Worm (Caenorhabditis elegans) whole organism, L4 larva: ENCODE data around the gene txt-13.

Experiments used
- F10B5.3 ChIP-seq: sonication (generic microtip); optimal IDR thresholded peaks from 2 replicates; lab custom pipeline; 2016; ENCODE audit warnings: mild to moderate bottlenecking, missing genetic modification characterization, missing compliant biosample characterization
- F37D6.2 ChIP-seq: sonication (generic microtip); optimal IDR thresholded peaks from 2 replicates; lab custom pipeline; 2016; ENCODE audit warnings: mild to moderate bottlenecking, missing genetic modification characterization, missing compliant biosample characterization
- T26A8.4 ChIP-seq: fragments of 200-800 bp; sonication (Bioruptor generic); IDR thresholded peaks from 2 replicates; pipeline ENCODE4 v1.3.6; 2022; ENCODE audit warnings: missing genetic modification characterization, missing compliant biosample characterization
- Y105C5A.15 ChIP-seq: fragments of 200-800 bp; sonication (Bioruptor generic); IDR thresholded peaks from 2 replicates; pipeline ENCODE4 v1.3.6; 2022; ENCODE audit warnings: missing genetic modification characterization, missing compliant biosample characterization
- Y48G9A.11 ChIP-seq: fragments of 200-800 bp; sonication (Bioruptor generic); IDR thresholded peaks from 2 replicates; pipeline ENCODE4 v1.3.6; 2022; ENCODE audit warnings: missing genetic modification reagents, missing genetic modification characterization, missing compliant biosample characterization
- ZK546.5 ChIP-seq, 2 experiments: sonication (generic microtip); optimal IDR thresholded peaks; 2 replicates each; lab custom pipeline; 2017; ENCODE audit warnings: missing biosample characterization in 2 of 2, missing genetic modification characterization in 2 of 2
- ceh-44 ChIP-seq: fragments of 200-800 bp; sonication (Bioruptor generic); IDR thresholded peaks from 2 replicates; pipeline ENCODE4 v1.3.6; 2022; ENCODE audit warnings: missing genetic modification reagents, missing genetic modification characterization, missing compliant biosample characterization
- ceh-62 ChIP-seq: sonication (generic microtip); optimal IDR thresholded peaks from 2 replicates; lab custom pipeline; 2017; ENCODE audit warnings: missing biosample characterization, missing genetic modification characterization
- ceh-82 ChIP-seq: sonication (generic microtip); optimal IDR thresholded peaks from 2 replicates; lab custom pipeline; 2017; ENCODE audit warnings: missing biosample characterization, missing genetic modification characterization
- cey-2 ChIP-seq: sonication (generic microtip); optimal IDR thresholded peaks from 3 replicates; lab custom pipeline; 2017; ENCODE audit warnings: missing genetic modification characterization, mild to moderate bottlenecking, missing compliant biosample characterization, antibody characterized with exemption, borderline replicate concordance; ENCODE audit not compliant: insufficient read depth
- daf-19 ChIP-seq: fragments of 200-800 bp; sonication (Bioruptor generic); conservative IDR thresholded peaks from 2 replicates; pipeline ENCODE4 v1.3.6; 2022; ENCODE audit warnings: missing genetic modification characterization, missing compliant biosample characterization
- dmd-6 ChIP-seq: fragments of 200-800 bp; sonication (Bioruptor generic); IDR thresholded peaks from 2 replicates; pipeline ENCODE4 v1.3.6; 2022; ENCODE audit warnings: missing genetic modification reagents, missing genetic modification characterization, missing compliant biosample characterization
- dmd-8 ChIP-seq: fragments of 200-800 bp; sonication (Bioruptor generic); IDR thresholded peaks from 2 replicates; pipeline ENCODE4 v1.3.6; 2022; ENCODE audit warnings: missing genetic modification characterization, missing compliant biosample characterization
- dmd-9 ChIP-seq: fragments of 200-800 bp; sonication (Bioruptor generic); IDR thresholded peaks from 2 replicates; pipeline ENCODE4 v1.3.6; 2022; ENCODE audit warnings: missing genetic modification reagents, missing genetic modification characterization, missing compliant biosample characterization
- dve-1 ChIP-seq: sonication (generic microtip); optimal IDR thresholded peaks from 2 replicates; lab custom pipeline; 2017; ENCODE audit warnings: antibody characterized with exemption, mild to moderate bottlenecking, missing genetic modification characterization, missing compliant biosample characterization; ENCODE audit not compliant: insufficient read depth
- egl-43 ChIP-seq: fragments of 200-800 bp; sonication (Bioruptor generic); IDR thresholded peaks from 2 replicates; pipeline ENCODE4 v1.3.6; 2022; ENCODE audit warnings: missing genetic modification reagents, missing genetic modification characterization, missing compliant biosample characterization
- fkh-10 ChIP-seq: fragments of 150-350 bp; optimal IDR thresholded peaks from 2 replicates; lab custom pipeline; 2014; ENCODE audit warnings: missing biosample characterization, missing genetic modification reagents, missing genetic modification characterization
- fos-1 ChIP-seq: fragments of 150-350 bp; optimal IDR thresholded peaks from 2 replicates; lab custom pipeline; 2014; ENCODE audit warnings: missing biosample characterization, missing genetic modification characterization
- hlh-30 ChIP-seq: sonication (generic microtip); optimal IDR thresholded peaks from 2 replicates; lab custom pipeline; 2017; ENCODE audit warnings: antibody characterized with exemption, mild to moderate bottlenecking, missing genetic modification characterization, missing compliant biosample characterization; ENCODE audit not compliant: insufficient read depth
- hmg-1.1 ChIP-seq: fragments of 200-800 bp; sonication (Bioruptor generic); IDR thresholded peaks from 2 replicates; pipeline ENCODE4 v1.3.6; 2022; ENCODE audit warnings: missing genetic modification reagents, missing genetic modification characterization, missing compliant biosample characterization
- lin-15B ChIP-seq: fragments of 150-350 bp; sonication (generic microtip); optimal IDR thresholded peaks from 3 replicates; lab custom pipeline; 2014; ENCODE audit warnings: missing biosample characterization, missing genetic modification characterization
- lin-29 ChIP-seq: fragments of 200-800 bp; sonication (Bioruptor generic); IDR thresholded peaks from 2 replicates; pipeline ENCODE4 v1.3.6; 2022; ENCODE audit warnings: missing genetic modification reagents, missing genetic modification characterization, missing compliant biosample characterization
- lsy-2 ChIP-seq, 2 experiments: fragments of 150-350 bp in 1 of 2; sonication (generic microtip) in 1 of 2; optimal IDR thresholded peaks; 2 replicates each; lab custom pipeline; 2014 to 2017; ENCODE audit warnings: missing biosample characterization in 2 of 2, missing genetic modification characterization in 2 of 2
- mes-2 ChIP-seq: sonication (generic microtip); optimal IDR thresholded peaks from 2 replicates; lab custom pipeline; 2016; ENCODE audit warnings: missing genotype, mild to moderate bottlenecking, missing genetic modification characterization, missing compliant biosample characterization; ENCODE audit not compliant: poor library complexity, severe bottlenecking
- mxl-2 ChIP-seq: fragments of 200-800 bp; sonication (Bioruptor generic); conservative IDR thresholded peaks from 2 replicates; pipeline ENCODE4 v1.3.6; 2022; ENCODE audit warnings: missing genetic modification reagents, missing genetic modification characterization, missing compliant biosample characterization
- mxl-3 ChIP-seq: fragments of 200-800 bp; sonication (Bioruptor generic); optimal IDR thresholded peaks from 2 replicates; lab custom pipeline; 2018; ENCODE audit warnings: mild to moderate bottlenecking, missing genetic modification characterization, missing compliant biosample characterization
- nhr-11 ChIP-seq: fragments of 150-350 bp; optimal IDR thresholded peaks from 2 replicates; lab custom pipeline; 2014; ENCODE audit warnings: missing biosample characterization, missing genetic modification characterization
- nhr-111 ChIP-seq: fragments of 200-800 bp; sonication (Bioruptor generic); optimal IDR thresholded peaks from 2 replicates; lab custom pipeline; 2018; ENCODE audit warnings: mild to moderate bottlenecking, missing genetic modification characterization, missing compliant biosample characterization
- nhr-237 ChIP-seq: sonication (generic microtip); optimal IDR thresholded peaks from 2 replicates; lab custom pipeline; 2017; ENCODE audit warnings: missing biosample characterization, missing genetic modification characterization
- nhr-42 ChIP-seq: fragments of 200-800 bp; sonication (Bioruptor generic); IDR thresholded peaks from 2 replicates; pipeline ENCODE4 v1.3.6; 2022; ENCODE audit warnings: missing genetic modification characterization, missing compliant biosample characterization
- nhr-6 ChIP-seq: fragments of 150-350 bp; optimal IDR thresholded peaks from 2 replicates; lab custom pipeline; 2014; ENCODE audit warnings: missing biosample characterization, missing genetic modification characterization
- nhr-77 ChIP-seq: fragments of 150-350 bp; optimal IDR thresholded peaks from 2 replicates; lab custom pipeline; 2014; ENCODE audit warnings: missing biosample characterization, missing genetic modification characterization
- pha-4 ChIP-seq, 2 experiments: fragments of 150-350 bp in 1 of 2; fragments of 200-800 bp in 1 of 2; sonication (Bioruptor generic) in 1 of 2; IDR thresholded peaks in 1 of 2; optimal IDR thresholded peaks in 1 of 2; 2 replicates each; pipeline versions ENCODE4 v1.3.6 to Lab custom; 2014 to 2022; ENCODE audit warnings: missing genetic modification characterization in 2 of 2, missing genetic modification reagents in 2 of 2, missing biosample characterization in 1 of 2, missing compliant biosample characterization in 1 of 2
- php-3 ChIP-seq: fragments of 200-800 bp; sonication (Bioruptor generic); IDR thresholded peaks from 2 replicates; pipeline ENCODE4 v1.3.6; 2022; ENCODE audit warnings: missing genetic modification reagents, missing genetic modification characterization, missing compliant biosample characterization
- pqm-1 ChIP-seq: sonication (generic microtip); optimal IDR thresholded peaks from 2 replicates; lab custom pipeline; 2017; ENCODE audit warnings: missing biosample characterization, missing genetic modification characterization
- saeg-2 ChIP-seq: fragments of 200-800 bp; sonication (Bioruptor generic); IDR thresholded peaks from 2 replicates; pipeline ENCODE4 v1.3.6; 2022; ENCODE audit warnings: missing genetic modification reagents, missing genetic modification characterization, missing compliant biosample characterization
- skn-1 ChIP-seq: fragments of 150-350 bp; optimal IDR thresholded peaks from 2 replicates; lab custom pipeline; 2014; ENCODE audit warnings: missing biosample characterization, missing genetic modification characterization
- snpc-1.2 ChIP-seq: fragments of 200-800 bp; sonication (Bioruptor generic); IDR thresholded peaks from 2 replicates; pipeline ENCODE4 v1.3.6; 2022; ENCODE audit warnings: missing genetic modification reagents, missing genetic modification characterization, missing compliant biosample characterization
- spr-1 ChIP-seq: sonication (generic microtip); optimal IDR thresholded peaks from 2 replicates; lab custom pipeline; 2016; ENCODE audit warnings: mild to moderate bottlenecking, missing genetic modification characterization, missing compliant biosample characterization
- tag-97 ChIP-seq: fragments of 200-800 bp; sonication (Bioruptor generic); IDR thresholded peaks from 2 replicates; pipeline ENCODE4 v1.3.6; 2022; ENCODE audit warnings: missing genetic modification characterization, missing compliant biosample characterization
- tra-1 ChIP-seq: fragments of 200-800 bp; sonication (Bioruptor generic); IDR thresholded peaks from 2 replicates; pipeline ENCODE4 v1.3.6; 2022; ENCODE audit warnings: missing genetic modification reagents, missing genetic modification characterization, missing compliant biosample characterization
- unc-130 ChIP-seq: sonication (generic microtip); optimal IDR thresholded peaks from 2 replicates; lab custom pipeline; 2016; ENCODE audit warnings: missing genetic modification reagents, missing genetic modification characterization, missing compliant biosample characterization
- vab-7 ChIP-seq: fragments of 200-800 bp; sonication (Bioruptor generic); IDR thresholded peaks from 2 replicates; pipeline ENCODE4 v1.3.6; 2022; ENCODE audit warnings: missing genetic modification reagents, missing genetic modification characterization, missing compliant biosample characterization
- zfp-3 ChIP-seq: fragments of 200-800 bp; sonication (Bioruptor generic); conservative IDR thresholded peaks from 2 replicates; pipeline ENCODE4 v1.3.6; 2022; ENCODE audit warnings: missing genetic modification reagents, missing genetic modification characterization, missing compliant biosample characterization
- ztf-11 ChIP-seq: fragments of 150-350 bp; optimal IDR thresholded peaks from 2 replicates; lab custom pipeline; 2014; ENCODE audit warnings: missing biosample characterization, missing genetic modification characterization
- ztf-7 ChIP-seq: fragments of 150-350 bp; optimal IDR thresholded peaks from 2 replicates; lab custom pipeline; 2014; ENCODE audit warnings: missing biosample characterization, missing genetic modification characterization

The txt-13 gene

DNA sequence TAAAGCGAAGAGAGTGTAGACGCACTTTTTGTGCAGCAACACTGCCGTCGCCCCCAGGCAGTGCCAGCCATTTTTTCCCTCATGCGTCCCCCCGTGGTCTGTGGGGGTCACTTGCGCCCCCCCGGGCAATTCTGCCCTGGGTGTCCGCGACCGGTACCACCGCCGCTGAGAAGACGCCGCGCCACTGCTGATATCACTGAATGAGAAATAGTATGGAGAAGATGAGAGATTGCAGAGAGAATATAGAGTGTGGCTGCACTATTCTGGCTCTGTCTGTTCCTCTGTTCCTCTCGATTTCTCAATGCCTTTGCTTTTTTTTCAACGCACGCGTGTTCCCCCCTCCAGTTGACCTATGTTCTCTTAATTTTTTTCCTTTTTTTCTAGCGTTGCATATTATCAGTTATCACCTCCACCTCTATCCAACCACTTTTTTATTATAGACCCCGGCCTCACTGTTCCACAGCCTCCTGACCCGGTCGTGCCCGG is 42.7 kb upstream of the txt-13 start, which contains the start of gene mab-10 (continued):
- TF ChIP-seq lin-29 (GFP tag; lab: Robert Waterston, UW) (no peak), mxl-3 (peak; percentile 83), dmd-6 (GFP tag; lab: Robert Waterston, UW) (peak; percentile 44), tag-97 (GFP tag; lab: Robert Waterston, UW) (no peak), nhr-11 (tag; lab: Kevin White, UChicago) (peak; percentile 37), lin-15B (tag; lab: Kevin White, UChicago) (no peak), dmd-9 (GFP tag; lab: Robert Waterston, UW) (no peak), F10B5.3 (tag; lab: Kevin White, UChicago) (no peak), php-3 (GFP tag; lab: Robert Waterston, UW) (peak; percentile 71; the same call in 1 of the 2 replicates), spr-1 (tag; lab: Kevin White, UChicago) (no peak), dve-1 (tag; lab: Kevin White, UChicago) (peak; percentile 67), ceh-62 (tag; lab: Kevin White, UChicago) (no peak), nhr-42 (GFP tag; lab: Robert Waterston, UW) (no peak), skn-1 (no peak), pqm-1 (peak; percentile 15), daf-19 (GFP tag; lab: Robert Waterston, UW) (no peak), saeg-2 (GFP tag; lab: Robert Waterston, UW) (no peak)

DNA sequence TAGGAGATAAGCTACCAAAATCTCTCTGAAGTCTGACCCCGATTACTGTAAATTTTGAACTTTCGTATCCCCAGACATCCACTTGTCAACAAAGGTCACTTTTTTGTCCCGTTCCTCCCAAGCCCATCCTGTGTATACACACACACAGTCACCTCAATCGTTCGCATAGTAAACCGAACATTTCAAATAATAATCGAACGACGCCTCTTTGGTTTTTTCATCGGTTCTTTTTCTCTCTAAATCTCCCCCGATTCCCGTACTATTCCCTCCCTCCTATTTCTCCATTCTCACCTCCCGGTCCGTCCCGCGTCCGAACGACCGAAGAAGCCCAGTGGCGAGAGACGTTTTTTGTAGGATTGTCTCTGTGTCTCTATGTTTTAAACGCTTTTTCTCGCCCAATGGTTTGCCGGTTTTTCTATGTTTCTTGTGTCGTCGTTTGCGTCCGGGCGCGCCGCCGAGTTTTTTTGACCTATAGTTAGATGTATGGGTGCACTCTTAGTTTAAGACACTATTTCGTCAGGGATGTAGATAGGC is 41.1 kb upstream of the txt-13 start:
- TF ChIP-seq T26A8.4 (GFP tag; lab: Robert Waterston, UW), result no peak; the same call in 1 of the 2 replicates
- TF ChIP-seq fos-1 (tag; lab: Kevin White, UChicago), result no peak
- TF ChIP-seq ceh-44, result no peak
- no peak for TF ChIP-seq vab-7 (GFP tag; lab: Robert Waterston, UW)
- no peak for TF ChIP-seq saeg-2 (GFP tag; lab: Robert Waterston, UW)
- TF ChIP-seq zfp-3, result no peak
- no peak for TF ChIP-seq unc-130 (GFP tag; lab: Kevin White, UChicago)
- no peak for TF ChIP-seq dmd-8 (GFP tag; lab: Robert Waterston, UW)
- no peak for TF ChIP-seq hmg-1.1 (GFP tag; lab: Robert Waterston, UW)
- peak; percentile 33 for TF ChIP-seq nhr-6 (tag; lab: Kevin White, UChicago)
- no peak for TF ChIP-seq ztf-7 (tag; lab: Kevin White, UChicago)
- TF ChIP-seq mxl-2 (GFP tag; lab: Robert Waterston, UW), result no peak
- peak; percentile 4 for TF ChIP-seq hlh-30 (tag; lab: Kevin White, UChicago)
- no peak for TF ChIP-seq nhr-111 (GFP tag; lab: Kevin White, UChicago)
- TF ChIP-seq Y48G9A.11 (GFP tag; lab: Robert Waterston, UW), result no peak
- no peak for TF ChIP-seq pha-4 (GFP tag; IDR thresholded peaks at IDR 0.05; lab: Robert Waterston, UW)
- TF ChIP-seq pha-4 (tag; optimal IDR thresholded peaks at IDR 0.05; lab: Kevin White, UChicago), result peak; percentile 86
- TF ChIP-seq nhr-237 (tag; lab: Kevin White, UChicago), result no peak
- TF ChIP-seq mes-2 (tag; lab: Kevin White, UChicago), result no peak
- peak; percentile 30 for TF ChIP-seq spr-1 (tag; lab: Kevin White, UChicago)
- TF ChIP-seq lsy-2 (tag; optimal IDR thresholded peaks at IDR 0.05; lab: Kevin White, UChicago), result peak in 1 of 2 experiments; percentile 28
- no peak for TF ChIP-seq cey-2
- no peak for TF ChIP-seq fkh-10 (GFP tag; lab: Kevin White, UChicago)
- TF ChIP-seq ceh-82 (tag; lab: Kevin White, UChicago), result no peak
- no peak for TF ChIP-seq nhr-77
- no peak for TF ChIP-seq skn-1
- no peak for TF ChIP-seq nhr-11 (tag; lab: Kevin White, UChicago)
- TF ChIP-seq ztf-11 (tag; lab: Kevin White, UChicago), result no peak
- TF ChIP-seq F10B5.3 (tag; lab: Kevin White, UChicago), result no peak
- TF ChIP-seq dve-1 (tag; lab: Kevin White, UChicago), result peak; percentile 78
- no peak for TF ChIP-seq ceh-62 (tag; lab: Kevin White, UChicago)
- no peak for TF ChIP-seq egl-43
- no peak for TF ChIP-seq Y105C5A.15 (GFP tag; lab: Robert Waterston, UW)
- TF ChIP-seq daf-19 (GFP tag; lab: Robert Waterston, UW), result no peak
- TF ChIP-seq snpc-1.2 (GFP tag; lab: Robert Waterston, UW), result no peak
- no peak for TF ChIP-seq F37D6.2 (tag; lab: Kevin White, UChicago)
- no peak for TF ChIP-seq ZK546.5 (tag; optimal IDR thresholded peaks at IDR 0.05; lab: Kevin White, UChicago)
- no peak for TF ChIP-seq php-3 (GFP tag; lab: Robert Waterston, UW)
- no peak for TF ChIP-seq nhr-42 (GFP tag; lab: Robert Waterston, UW)
- TF ChIP-seq tra-1 (GFP tag; lab: Robert Waterston, UW), result no peak
